Fruit fly (Drosophila melanogaster) Kc167 (cell line): ENCODE data around the gene SecCl.

Experiments used
- Myc ChIP-seq: fragments of >200 bp; optimal IDR thresholded peaks from 2 replicates; lab custom pipeline; 2017; ENCODE audit warnings: missing external identifiers
- Sin3A ChIP-seq: fragments of >200 bp; optimal IDR thresholded peaks from 2 replicates; lab custom pipeline; 2018; ENCODE audit warnings: missing external identifiers
- insv ChIP-seq: fragments of >200 bp; optimal IDR thresholded peaks from 3 replicates; lab custom pipeline; 2018; ENCODE audit warnings: missing external identifiers
- psq ChIP-seq: fragments of >200 bp; optimal IDR thresholded peaks from 2 replicates; lab custom pipeline; 2017; ENCODE audit warnings: missing external identifiers
- ttk ChIP-seq: sonication (Bioruptor generic); optimal IDR thresholded peaks from 2 replicates; lab custom pipeline; 2017; ENCODE audit warnings: missing external identifiers

DNA sequence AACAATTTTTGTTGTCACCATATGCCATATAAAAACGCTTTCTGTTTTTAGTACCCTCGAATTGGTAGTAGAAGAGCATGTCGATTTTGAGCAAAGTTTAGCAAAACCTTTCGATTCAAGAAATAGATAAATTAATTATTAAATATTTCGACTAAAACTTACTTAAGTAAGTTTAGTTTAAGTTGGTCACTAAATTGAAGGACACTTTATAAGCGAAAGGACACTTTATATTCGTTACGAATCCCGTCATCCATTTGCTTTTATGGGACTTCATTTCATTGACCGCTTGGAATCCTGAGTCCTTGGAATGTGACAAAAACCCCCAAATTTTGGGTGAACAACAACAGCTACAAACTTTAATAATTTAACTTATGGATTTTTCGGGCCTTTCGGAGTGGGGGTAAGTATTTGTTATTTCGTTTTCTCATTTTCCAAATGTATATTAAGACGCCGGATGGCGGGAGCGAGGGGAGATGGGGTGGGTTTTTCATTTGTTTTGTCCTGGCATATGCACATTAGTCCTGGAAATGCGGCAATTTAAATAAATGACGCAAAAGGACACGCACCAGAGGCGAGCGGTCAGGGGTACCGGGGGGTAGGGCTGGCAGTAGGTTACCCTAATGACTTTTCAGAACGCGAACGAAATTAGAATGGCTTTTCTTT is 10.9 kb upstream of the SecCl start:
- TF ChIP-seq ttk (lab: Kevin White, UChicago), result no peak
- TF ChIP-seq Myc, result no peak
- no peak for TF ChIP-seq psq (lab: Kevin White, UChicago)
- no peak for TF ChIP-seq insv (lab: Kevin White, UChicago)
- TF ChIP-seq Sin3A (lab: Kevin White, UChicago), result no peak
